Worm (Caenorhabditis elegans): ENCODE measurements around the gene T16G1.5.

The T16G1.5 gene

DNA sequence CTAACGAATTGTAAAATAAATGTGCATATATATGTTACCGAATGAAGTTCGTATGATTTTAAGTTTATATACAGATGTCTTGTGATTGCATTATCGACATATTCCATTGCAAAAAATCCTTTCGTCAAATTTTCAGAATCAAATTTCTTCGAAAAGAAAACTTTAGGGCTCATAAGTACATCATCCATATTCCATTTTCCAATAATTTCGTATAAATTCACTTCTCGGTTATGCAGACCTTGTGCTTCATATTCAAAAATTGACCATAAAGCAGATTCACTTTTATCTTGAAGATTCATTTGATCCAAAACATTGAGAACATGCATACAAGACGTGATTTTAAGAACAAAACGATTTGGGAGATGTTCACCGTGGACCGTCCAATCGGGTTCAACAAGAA lies 4.0 kb upstream of the T16G1.5 start:
- TF ChIP-seq blmp-1 (tag; optimal IDR thresholded peaks at IDR 0.05) (no peak), fkh-4 (tag; optimal IDR thresholded peaks at IDR 0.05; ENCODE audit: borderline replicate concordance) (no peak), sox-4 (tag; optimal IDR thresholded peaks at IDR 0.05) (no peak), Y116A8C.19 (tag; optimal IDR thresholded peaks at IDR 0.05; ENCODE audit: borderline replicate concordance) (no peak), nhr-237 (tag; optimal IDR thresholded peaks at IDR 0.05) (no peak)

DNA sequence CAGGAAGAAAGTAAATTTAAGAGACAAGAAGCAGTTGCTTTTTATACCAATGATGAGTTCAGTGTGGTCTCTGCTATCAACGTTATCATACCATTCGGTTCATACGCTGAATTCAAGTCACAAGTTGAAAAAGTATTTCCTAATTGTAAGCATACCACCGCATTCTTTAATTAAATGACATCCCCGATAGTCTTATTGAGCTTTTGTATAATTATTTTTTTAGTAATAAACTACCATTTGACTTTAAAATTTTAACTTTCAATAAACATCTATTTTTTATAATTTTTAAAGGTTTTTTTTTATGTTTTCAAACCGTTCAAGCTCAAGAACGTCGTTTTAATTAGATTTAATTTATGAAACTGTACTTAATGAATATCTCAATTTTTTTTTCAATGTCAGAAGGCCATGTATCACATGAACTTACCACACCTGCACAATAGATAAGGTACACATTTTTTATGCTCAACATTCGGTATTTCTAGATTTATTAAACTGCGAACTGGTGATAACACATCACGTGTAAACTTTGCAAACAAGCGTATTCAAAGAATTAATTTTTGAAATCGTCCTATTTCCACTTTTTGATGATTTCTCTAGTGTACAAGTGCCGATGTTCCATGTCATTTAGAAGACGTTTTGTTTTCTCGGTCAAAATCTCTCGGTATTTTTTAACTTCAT lies 2.6 kb upstream of the T16G1.5 start, which contains the start of gene T16G1.4:
Gene T16G1.4 (minus strand): TSS at position 51 of the 678 bp plus-strand sequence.
- TF ChIP-seq fkh-4 (tag; optimal IDR thresholded peaks at IDR 0.05; ENCODE audit: borderline replicate concordance) (no peak), efl-1 (optimal IDR thresholded peaks at IDR 0.05) (no peak), efl-1 (GFP tag; optimal IDR thresholded peaks at IDR 0.05 in 1 of 2) (peak in 1 of 2 experiments; percentile 46), C16A3.4 (tag; optimal IDR thresholded peaks at IDR 0.05) (no peak), pax-3 (tag; optimal IDR thresholded peaks at IDR 0.05) (no peak), nhr-20 (tag; optimal IDR thresholded peaks at IDR 0.05) (peak; percentile 8), lin-35 (GFP tag; optimal IDR thresholded peaks at IDR 0.05) (peak in 1 of 2 experiments; percentile 22), elt-2 (tag; optimal IDR thresholded peaks at IDR 0.05) (peak; percentile 88)

DNA sequence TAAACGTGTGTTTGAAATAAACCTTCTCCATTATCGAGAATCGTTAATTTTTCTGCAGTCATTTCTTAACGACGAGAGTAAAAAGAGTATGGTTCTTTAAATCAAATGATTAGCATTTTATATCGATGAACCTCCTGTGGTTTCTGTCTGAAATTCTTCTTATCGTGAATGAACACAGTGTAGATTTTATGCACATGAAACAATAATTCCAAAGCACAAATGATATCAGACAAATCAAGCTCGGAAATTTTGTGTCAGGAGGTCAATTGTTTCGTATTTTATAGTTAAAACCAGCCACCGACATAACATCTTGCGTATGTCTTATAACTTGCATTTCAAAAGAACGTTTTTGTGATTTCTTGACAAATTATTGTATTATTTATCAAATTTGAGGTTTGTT lies 2.3 kb downstream of the T16G1.5 start, which contains the start of gene T16G1.6:
Gene T16G1.6 (minus strand): TSS at position 77 of the 400 bp plus-strand sequence.
- TF ChIP-seq nhr-12 (tag; optimal IDR thresholded peaks at IDR 0.05): no peak
- TF ChIP-seq zip-4 (GFP tag; optimal IDR thresholded peaks at IDR 0.05): no peak
- peak; percentile 4 for TF ChIP-seq lin-14 (GFP tag; optimal IDR thresholded peaks at IDR 0.05)
- no peak for TF ChIP-seq sptf-1 (tag; optimal IDR thresholded peaks at IDR 0.05)
- TF ChIP-seq snu-23 (GFP tag; optimal IDR thresholded peaks at IDR 0.05): no peak
- TF ChIP-seq lin-35 (GFP tag; optimal IDR thresholded peaks at IDR 0.05): peak in 1 of 2 experiments; percentile 17
- peak; percentile 56 for TF ChIP-seq nhr-20 (tag; optimal IDR thresholded peaks at IDR 0.05)
- no peak for TF ChIP-seq efl-1 (optimal IDR thresholded peaks at IDR 0.05)
- TF ChIP-seq efl-1 (GFP tag; optimal IDR thresholded peaks at IDR 0.05 in 1 of 2): no peak
- no peak for TF ChIP-seq nhr-47 (tag; optimal IDR thresholded peaks at IDR 0.05)
- no peak for TF ChIP-seq lin-39 (tag; optimal IDR thresholded peaks at IDR 0.05)
- TF ChIP-seq nhr-11 (tag; optimal IDR thresholded peaks at IDR 0.05): no peak
- no peak for TF ChIP-seq dpl-1 (GFP tag; optimal IDR thresholded peaks at IDR 0.05)
- TF ChIP-seq ceh-90 (tag; optimal IDR thresholded peaks at IDR 0.05): no peak
- TF ChIP-seq blmp-1 (tag; optimal IDR thresholded peaks at IDR 0.05): no peak
- TF ChIP-seq hpl-2 (GFP tag; optimal IDR thresholded peaks at IDR 0.05): no peak
- peak; percentile 82 for TF ChIP-seq elt-2 (tag; optimal IDR thresholded peaks at IDR 0.05)
- no peak for TF ChIP-seq fos-1 (tag; optimal IDR thresholded peaks at IDR 0.05)
- no peak for TF ChIP-seq hlh-4 (tag; optimal IDR thresholded peaks at IDR 0.05)
- no peak for TF ChIP-seq unc-62 (GFP tag; optimal IDR thresholded peaks at IDR 0.05)

DNA sequence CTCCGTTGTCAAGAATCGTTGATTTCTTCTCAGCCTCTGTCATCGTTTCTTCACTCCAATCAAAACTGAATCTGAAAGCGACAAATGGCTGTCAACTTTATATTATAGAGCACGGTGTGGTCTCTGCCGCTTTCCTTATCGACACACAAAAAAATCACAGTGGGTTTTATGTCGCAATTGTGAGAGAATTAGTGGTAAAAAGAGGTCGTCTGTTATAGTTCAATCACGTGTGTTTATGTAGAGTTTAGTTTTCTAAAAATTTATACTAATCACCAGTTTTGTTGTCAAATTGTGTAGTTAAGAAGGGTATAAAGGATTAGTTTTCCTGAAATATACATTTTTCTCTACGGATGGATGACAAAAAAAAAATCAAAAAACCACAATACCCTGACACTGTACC lies 4.4 kb downstream of the T16G1.5 start, which contains the start of gene T16G1.7:
Gene T16G1.7 (minus strand): TSS at position 137 of the 400 bp plus-strand sequence.
- TF ChIP-seq ceh-88 (GFP tag; IDR thresholded peaks at IDR 0.05) (no peak), lin-14 (GFP tag; optimal IDR thresholded peaks at IDR 0.05) (peak; percentile 30), efl-1 (optimal IDR thresholded peaks at IDR 0.05) (no peak), efl-1 (GFP tag; optimal IDR thresholded peaks at IDR 0.05 in 1 of 2) (peak in 1 of 2 experiments; percentile 59), lin-35 (GFP tag; optimal IDR thresholded peaks at IDR 0.05) (peak in 1 of 2 experiments; percentile 42), xbp-1 (tag; optimal IDR thresholded peaks at IDR 0.05) (no peak), elt-2 (tag; optimal IDR thresholded peaks at IDR 0.05) (peak; percentile 87), nhr-20 (tag; optimal IDR thresholded peaks at IDR 0.05) (peak; percentile 85), lir-3 (tag; optimal IDR thresholded peaks at IDR 0.05; ENCODE audit: poor library complexity) (no peak)

DNA sequence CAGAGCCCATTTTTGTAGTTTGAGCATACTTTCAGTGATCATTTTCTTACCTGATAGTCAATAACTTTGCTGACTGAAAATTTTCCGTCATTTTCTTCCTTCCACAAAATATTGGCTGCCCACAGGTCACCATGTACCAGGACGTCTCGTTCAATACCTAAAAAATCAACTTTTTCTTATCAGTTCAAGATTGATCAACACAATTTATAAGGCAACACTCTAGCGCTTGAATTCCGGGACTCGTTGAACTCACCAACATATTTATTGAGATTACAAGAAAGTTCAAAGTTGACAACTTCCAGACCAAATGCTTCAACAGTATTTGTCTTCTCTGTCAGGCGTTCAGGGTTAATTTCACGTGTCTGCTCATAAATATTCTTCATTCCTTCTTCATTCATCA lies 5.7 kb downstream of the T16G1.5 start:
- peak; percentile 28 for TF ChIP-seq nhr-85 (tag)
- no peak for TF ChIP-seq alr-1 (tag; optimal IDR thresholded peaks at IDR 0.05; ENCODE audit: borderline replicate concordance)
- no peak for TF ChIP-seq efl-1 (optimal IDR thresholded peaks at IDR 0.05)
- TF ChIP-seq efl-1 (GFP tag; optimal IDR thresholded peaks at IDR 0.05 in 1 of 2): peak in 1 of 2 experiments; percentile 2
- peak; percentile 37 for TF ChIP-seq elt-2 (tag; optimal IDR thresholded peaks at IDR 0.05)
- TF ChIP-seq isw-1 (GFP tag; IDR thresholded peaks at IDR 0.05): no peak
- TF ChIP-seq F16B12.6 (tag; optimal IDR thresholded peaks at IDR 0.05): no peak
